Fruit fly (Drosophila melanogaster): Measurements from ENCODE around the gene CG3842.

The CG3842 gene

dm6 chrX:6344538-6345074 is 7.0 kb downstream of the CG3842 start:
- TF ChIP-seq CG30431 (GFP tag; optimal IDR thresholded peaks at IDR 0.05): no peak
- no peak for TF ChIP-seq jing (GFP tag; optimal IDR thresholded peaks at IDR 0.05)
- TF ChIP-seq HLH4C (GFP tag; IDR thresholded peaks at IDR 0.05; ENCODE audit: partially characterized antibody): no peak
- TF ChIP-seq bbx (GFP tag; IDR thresholded peaks at IDR 0.05; ENCODE audit: partially characterized antibody): no peak
- TF ChIP-seq CG11560 (tag; IDR thresholded peaks at IDR 0.05): no peak
- TF ChIP-seq Mad (GFP tag; optimal IDR thresholded peaks at IDR 0.05): no peak
- TF ChIP-seq inv (GFP tag; IDR thresholded peaks at IDR 0.05; ENCODE audit: partially characterized antibody): no peak
- no peak for TF ChIP-seq repo (GFP tag; optimal IDR thresholded peaks at IDR 0.05)
- no peak for TF ChIP-seq CrebB (tag; optimal IDR thresholded peaks at IDR 0.05)
- no peak for TF ChIP-seq CG6765 (GFP tag; optimal IDR thresholded peaks at IDR 0.05)
- peak; percentile 54 for TF ChIP-seq lab (GFP tag; optimal IDR thresholded peaks at IDR 0.05)
- no peak for TF ChIP-seq CG6272 (GFP tag; IDR thresholded peaks at IDR 0.05)
- no peak for TF ChIP-seq Doc2 (GFP tag; IDR thresholded peaks at IDR 0.05)
- no peak for TF ChIP-seq CG10267 (tag; optimal IDR thresholded peaks at IDR 0.05)
- no peak for TF ChIP-seq nerfin-1 (tag; optimal IDR thresholded peaks at IDR 0.05)
- TF ChIP-seq sug (tag; optimal IDR thresholded peaks at IDR 0.05): peak; percentile 63
- TF ChIP-seq CG18619 (GFP tag; optimal IDR thresholded peaks at IDR 0.05): no peak
- TF ChIP-seq CG7372 (GFP tag; IDR thresholded peaks at IDR 0.05): no peak
- peak; percentile 81 for TF ChIP-seq crol (GFP tag; IDR thresholded peaks at IDR 0.05)
- TF ChIP-seq CG9215 (GFP tag; IDR thresholded peaks at IDR 0.05): no peak
- no peak for TF ChIP-seq ftz-f1 (GFP tag; optimal IDR thresholded peaks at IDR 0.05)
- no peak for TF ChIP-seq Dip3 (GFP tag; optimal IDR thresholded peaks at IDR 0.05)

dm6 chrX:6346153-6346552 is 8.6 kb downstream of the CG3842 start:
- no peak for TF ChIP-seq CG17328 (GFP tag; IDR thresholded peaks at IDR 0.05)
- TF ChIP-seq Deaf1 (tag; optimal IDR thresholded peaks at IDR 0.05): peak; percentile 56

DNA sequence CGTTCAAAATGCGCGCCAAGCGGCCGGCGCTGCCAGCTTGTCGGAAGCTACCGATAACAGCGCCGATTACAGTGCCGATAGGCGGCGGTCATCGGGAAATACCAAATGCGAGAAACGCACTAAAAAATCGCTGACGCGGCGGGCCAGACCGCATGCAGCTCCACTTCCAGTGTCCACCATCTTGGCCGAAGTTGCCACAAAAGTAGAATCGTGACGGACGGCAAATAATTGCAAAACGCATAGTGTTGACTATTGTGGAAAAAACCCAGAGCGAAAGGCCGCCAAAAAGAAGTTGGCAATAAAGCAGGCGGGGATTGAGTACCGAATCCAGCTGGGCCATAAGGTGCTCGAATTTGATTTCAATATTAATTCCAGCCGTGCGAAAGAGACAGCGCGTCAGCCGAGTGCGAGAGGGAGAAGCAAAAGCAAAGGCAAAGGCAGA is 9.4 kb downstream of the CG3842 start, which contains the start of gene CG3847:
CG3847 (plus strand) TSS at position 178 of the 442 bp plus-strand sequence.
- TF ChIP-seq CG12071 (GFP tag; optimal IDR thresholded peaks at IDR 0.05) (no peak), slp2 (GFP tag; optimal IDR thresholded peaks at IDR 0.05) (no peak), Nf-YA (GFP tag; IDR thresholded peaks at IDR 0.05) (no peak), CG10267 (tag; optimal IDR thresholded peaks at IDR 0.05) (peak; percentile 91), tna (GFP tag; IDR thresholded peaks at IDR 0.05; ENCODE audit: partially characterized antibody) (no peak), CG14441 (GFP tag; IDR thresholded peaks at IDR 0.05) (no peak), CG9876 (GFP tag; optimal IDR thresholded peaks at IDR 0.05) (no peak), CG7786 (GFP tag; optimal IDR thresholded peaks at IDR 0.05) (peak; percentile 35), wek (GFP tag; optimal IDR thresholded peaks at IDR 0.05) (no peak), CG8944 (GFP tag; optimal IDR thresholded peaks at IDR 0.05) (peak; percentile 22), pan (optimal IDR thresholded peaks at IDR 0.05) (no peak), pan (GFP tag; optimal IDR thresholded peaks at IDR 0.05 in 1 of 2, IDR thresholded peaks at IDR 0.05 in 1 of 2) (peak in 1 of 2 experiments; percentile 29), CG43689 (GFP tag; IDR thresholded peaks at IDR 0.05) (no peak), pho (GFP tag; optimal IDR thresholded peaks at IDR 0.05) (peak; percentile 61), CG1647 (GFP tag; optimal IDR thresholded peaks at IDR 0.05) (peak; percentile 32), CG17829 (tag; optimal IDR thresholded peaks at IDR 0.05) (peak; percentile 55), CG10321 (GFP tag; IDR thresholded peaks at IDR 0.05) (peak; percentile 56; the same call in 1 of the 2 replicates), CG17186 (GFP tag; optimal IDR thresholded peaks at IDR 0.05) (peak; percentile 72), h (optimal IDR thresholded peaks at IDR 0.05) (no peak), usp (GFP tag; optimal IDR thresholded peaks at IDR 0.05) (no peak), HmgZ (tag; optimal IDR thresholded peaks at IDR 0.05) (peak; percentile 74), al (GFP tag; IDR thresholded peaks at IDR 0.05) (no peak), CG7556 (GFP tag; optimal IDR thresholded peaks at IDR 0.05) (peak; percentile 27), salm (tag; optimal IDR thresholded peaks at IDR 0.05) (no peak), sob (GFP tag; IDR thresholded peaks at IDR 0.05) (peak; percentile 72), hb (GFP tag; IDR thresholded peaks at IDR 0.05; ENCODE audit: partially characterized antibody) (no peak), Meics (GFP tag; optimal IDR thresholded peaks at IDR 0.05) (peak; percentile 43)

Data from whole organism, embryonic.